Worm (Caenorhabditis elegans): ENCODE measurements around the gene nasp-1.

The nasp-1 gene

DNA sequence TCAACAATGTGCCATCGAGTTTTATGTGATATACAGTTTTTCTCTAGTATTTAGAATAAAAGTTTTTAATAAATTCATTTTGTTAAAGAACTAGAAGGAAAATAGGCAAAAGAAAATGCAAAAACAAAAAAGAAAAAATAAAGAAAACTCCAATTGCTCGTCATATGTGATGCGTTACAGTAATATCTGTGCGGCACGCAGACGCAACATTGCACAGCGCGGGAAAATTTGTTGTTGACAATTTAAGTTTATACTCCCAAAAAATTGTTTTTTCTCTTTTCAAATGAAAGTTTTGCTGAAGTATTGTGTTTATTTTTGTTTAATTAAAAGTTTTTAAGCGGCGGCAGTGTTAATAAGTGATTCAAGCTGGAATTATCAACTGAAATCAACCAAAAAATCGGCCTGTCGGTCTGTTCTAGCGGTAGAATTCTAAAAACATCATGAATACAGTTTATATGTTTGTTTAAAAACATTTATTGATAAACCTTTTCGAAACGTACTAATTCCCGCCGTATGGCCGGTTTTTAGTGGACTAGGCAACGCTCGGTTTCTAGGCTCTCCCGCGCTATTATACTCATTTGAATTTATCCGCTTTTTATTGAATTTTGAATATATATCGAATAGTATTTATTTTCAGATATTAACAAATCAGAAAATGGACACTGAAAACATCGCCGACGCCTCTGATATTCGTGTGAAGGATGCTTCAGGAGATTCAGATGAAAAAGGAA is at the start of gene nasp-1:
TSS of gene nasp-1 (plus strand) at position 632 of the 731 bp plus-strand sequence.
- TF ChIP-seq efl-1 (optimal IDR thresholded peaks at IDR 0.05) (peak; percentile 72 to 92), efl-1 (GFP tag; optimal IDR thresholded peaks at IDR 0.05 in 1 of 2) (peak; percentile 72 to 96), F16B12.6 (tag; optimal IDR thresholded peaks at IDR 0.05) (peak; percentile 57), lin-35 (GFP tag; optimal IDR thresholded peaks at IDR 0.05) (peak; percentile 54 to 80), lsy-2 (tag; optimal IDR thresholded peaks at IDR 0.05) (peak; percentile 54 to 86), nhr-85 (tag) (peak; percentile 47), dpl-1 (GFP tag; optimal IDR thresholded peaks at IDR 0.05) (peak; percentile 46 to 76 (median 71)), C16A3.4 (tag; optimal IDR thresholded peaks at IDR 0.05) (no peak), nhr-90 (tag; optimal IDR thresholded peaks at IDR 0.05; ENCODE audit: poor library complexity) (peak; percentile 6), aha-1 (tag; optimal IDR thresholded peaks at IDR 0.05) (no peak)

DNA sequence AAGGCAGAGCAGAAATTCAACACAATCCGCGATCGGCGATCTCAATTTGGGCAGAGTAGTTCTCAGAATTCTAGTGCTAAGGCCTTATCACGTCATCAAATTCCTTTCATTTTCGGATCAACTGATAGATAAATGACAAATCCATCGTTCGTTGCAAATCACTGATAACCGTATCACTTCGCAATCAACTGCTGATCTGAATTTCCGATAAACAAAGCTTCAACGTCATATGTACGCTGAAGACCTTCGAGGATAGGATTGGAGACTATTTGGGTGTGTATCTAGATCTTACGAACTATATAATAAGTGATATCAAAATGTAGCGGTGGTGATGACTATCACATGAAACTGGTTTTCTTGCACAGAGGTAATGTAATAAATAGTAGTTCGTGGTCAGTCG is 49.2 kb upstream of the nasp-1 start:
- TF ChIP-seq elt-3 (tag; optimal IDR thresholded peaks at IDR 0.05) (peak in 2 of 6 experiments; percentile 6 to 55), efl-1 (optimal IDR thresholded peaks at IDR 0.05) (no peak), efl-1 (GFP tag; optimal IDR thresholded peaks at IDR 0.05 in 1 of 2) (peak in 1 of 2 experiments; percentile 13), jun-1 (tag; optimal IDR thresholded peaks at IDR 0.05) (no peak), nhr-12 (tag; optimal IDR thresholded peaks at IDR 0.05) (no peak), blmp-1 (tag; optimal IDR thresholded peaks at IDR 0.05) (peak; percentile 60), nhr-85 (tag) (peak; percentile 52)

DNA sequence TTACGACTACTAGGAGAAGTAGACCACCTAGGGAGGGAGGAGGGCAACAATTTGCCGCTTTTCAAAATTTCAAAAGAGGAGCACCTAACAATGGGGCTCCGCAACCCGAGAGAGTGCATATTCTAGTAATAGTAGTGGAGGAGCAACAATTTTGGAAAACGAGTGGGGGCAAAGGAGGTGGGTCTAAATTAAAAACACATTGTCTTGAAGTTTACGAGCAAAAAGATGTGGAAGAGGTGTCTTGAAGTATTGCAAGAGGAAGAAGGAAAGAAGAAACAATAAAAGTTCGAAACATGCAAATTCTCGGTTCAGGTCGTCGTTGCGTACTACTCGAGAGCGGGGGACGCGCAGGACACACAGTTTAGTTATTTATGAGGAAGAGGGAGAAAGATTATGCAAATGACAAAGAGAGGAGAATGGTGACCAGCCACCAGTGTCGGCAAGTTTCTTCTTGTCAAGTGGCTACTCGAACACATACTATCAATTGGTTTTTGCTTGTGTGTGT is 42.2 kb upstream of the nasp-1 start:
- peak; percentile 45 for TF ChIP-seq fkh-10 (GFP tag; optimal IDR thresholded peaks at IDR 0.05)
- peak; percentile 79 for TF ChIP-seq dsc-1 (tag; optimal IDR thresholded peaks at IDR 0.05)
- no peak for TF ChIP-seq nhr-90 (tag; optimal IDR thresholded peaks at IDR 0.05; ENCODE audit: poor library complexity)
- no peak for TF ChIP-seq lin-13 (GFP tag; optimal IDR thresholded peaks at IDR 0.05)
- no peak for TF ChIP-seq vab-15 (tag; optimal IDR thresholded peaks at IDR 0.05)
- TF ChIP-seq blmp-1 (tag; optimal IDR thresholded peaks at IDR 0.05): no peak
- no peak for TF ChIP-seq pax-3 (tag; optimal IDR thresholded peaks at IDR 0.05)
- no peak for TF ChIP-seq fkh-8 (tag; optimal IDR thresholded peaks at IDR 0.05)
- TF ChIP-seq jun-1 (tag; optimal IDR thresholded peaks at IDR 0.05): no peak
- no peak for TF ChIP-seq efl-1 (optimal IDR thresholded peaks at IDR 0.05)
- TF ChIP-seq efl-1 (GFP tag; optimal IDR thresholded peaks at IDR 0.05 in 1 of 2): no peak
- no peak for TF ChIP-seq hlh-17 (GFP tag; optimal IDR thresholded peaks at IDR 0.05; ENCODE audit: borderline replicate concordance)
- no peak for TF ChIP-seq nhr-71 (tag; optimal IDR thresholded peaks at IDR 0.05)
- TF ChIP-seq lin-15B (tag; optimal IDR thresholded peaks at IDR 0.05): no peak
- TF ChIP-seq lin-14 (GFP tag; optimal IDR thresholded peaks at IDR 0.05): peak; percentile 11
- TF ChIP-seq fkh-4 (tag; optimal IDR thresholded peaks at IDR 0.05; ENCODE audit: borderline replicate concordance): peak; percentile 52
- TF ChIP-seq sox-4 (tag; optimal IDR thresholded peaks at IDR 0.05): no peak

- TF ChIP-seq grh-1 (GFP tag; IDR thresholded peaks at IDR 0.05) (no peak), efl-1 (optimal IDR thresholded peaks at IDR 0.05) (no peak), efl-1 (GFP tag; optimal IDR thresholded peaks at IDR 0.05 in 1 of 2) (peak in 1 of 2 experiments; percentile 37)
Measured at ce11 chrII:11072565-11072964, 33.8 kb upstream of the nasp-1 start.

- TF ChIP-seq hlh-17 (GFP tag; optimal IDR thresholded peaks at IDR 0.05; ENCODE audit: borderline replicate concordance) (no peak), rnt-1 (tag; optimal IDR thresholded peaks at IDR 0.05) (peak; percentile 35), C34B4.2 (tag; optimal IDR thresholded peaks at IDR 0.05) (no peak), nhr-85 (tag) (peak; percentile 0), mef-2 (tag; optimal IDR thresholded peaks at IDR 0.05) (no peak), lin-14 (GFP tag; optimal IDR thresholded peaks at IDR 0.05) (peak; percentile 34), sptf-1 (tag; optimal IDR thresholded peaks at IDR 0.05) (no peak), blmp-1 (tag; optimal IDR thresholded peaks at IDR 0.05) (peak; percentile 57), lin-15B (tag; optimal IDR thresholded peaks at IDR 0.05) (no peak)
Measured at ce11 chrII:11076550-11076949, 29.9 kb upstream of the nasp-1 start.
